Worm (Caenorhabditis elegans): ENCODE data around the gene Y116A8C.30.

The Y116A8C.30 gene

DNA sequence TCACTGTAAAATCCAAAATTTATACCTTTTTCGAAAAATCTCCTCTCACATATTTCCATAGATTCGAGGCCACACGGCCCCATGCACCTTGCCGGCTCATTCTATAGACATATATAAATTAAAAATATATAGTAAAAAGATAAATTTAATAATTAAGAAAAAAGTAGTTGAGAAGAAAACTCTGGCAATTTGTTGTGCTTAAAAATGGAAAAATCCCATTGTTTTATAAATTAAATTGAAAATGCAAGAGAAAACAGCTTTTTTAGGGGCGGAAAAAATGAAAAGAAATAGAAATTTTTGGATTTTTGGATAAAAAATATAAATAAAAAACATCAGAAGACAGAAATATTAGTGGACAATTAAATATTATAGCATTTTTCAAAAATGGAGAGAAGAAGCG lies at the start of gene Y116A8C.30:
Y116A8C.30 (minus strand) TSS at position 101 of the 400 bp plus-strand sequence.
- TF ChIP-seq ztf-29 (GFP tag; IDR thresholded peaks at IDR 0.05) (no peak), ztf-23 (GFP tag; IDR thresholded peaks at IDR 0.05) (no peak), flt-1 (GFP tag; IDR thresholded peaks at IDR 0.05) (no peak), ref-1 (GFP tag; conservative IDR thresholded peaks at IDR 0.05) (no peak), cog-1 (tag; optimal IDR thresholded peaks at IDR 0.05) (no peak), med-1 (GFP tag; optimal IDR thresholded peaks at IDR 0.05; ENCODE audit: insufficient read depth) (no peak), klf-2 (GFP tag; conservative IDR thresholded peaks at IDR 0.05) (no peak), T22C8.4 (GFP tag; IDR thresholded peaks at IDR 0.05) (no peak)

DNA sequence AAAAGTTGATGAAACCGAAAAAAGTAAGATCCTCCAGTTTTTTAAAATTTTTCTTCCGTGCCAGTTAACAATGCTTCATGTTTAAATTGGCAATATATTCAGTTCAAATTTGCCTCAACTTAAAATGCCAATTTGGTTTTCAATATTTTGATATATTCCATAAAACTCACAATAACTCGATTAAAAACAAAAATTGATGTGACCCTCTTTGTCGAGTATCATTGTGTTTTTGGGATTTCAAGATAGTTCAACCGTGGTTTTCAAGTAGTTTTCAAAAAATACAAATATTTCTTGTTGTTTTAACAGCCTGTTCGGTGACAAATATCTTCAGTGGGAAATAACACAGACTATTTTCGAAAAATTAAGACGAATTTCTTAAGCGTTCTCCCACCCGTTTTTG lies 49.5 kb upstream of the Y116A8C.30 start:
- TF ChIP-seq med-1 (GFP tag; optimal IDR thresholded peaks at IDR 0.05; ENCODE audit: insufficient read depth) (no peak), cog-1 (tag; optimal IDR thresholded peaks at IDR 0.05) (no peak), flt-1 (GFP tag; IDR thresholded peaks at IDR 0.05) (no peak), ref-1 (GFP tag; conservative IDR thresholded peaks at IDR 0.05) (no peak), klf-2 (GFP tag; conservative IDR thresholded peaks at IDR 0.05) (no peak), tab-1 (GFP tag; IDR thresholded peaks at IDR 0.05) (no peak), ztf-23 (GFP tag; IDR thresholded peaks at IDR 0.05) (no peak), ztf-29 (GFP tag; IDR thresholded peaks at IDR 0.05) (no peak), T22C8.4 (GFP tag; IDR thresholded peaks at IDR 0.05) (no peak)

DNA sequence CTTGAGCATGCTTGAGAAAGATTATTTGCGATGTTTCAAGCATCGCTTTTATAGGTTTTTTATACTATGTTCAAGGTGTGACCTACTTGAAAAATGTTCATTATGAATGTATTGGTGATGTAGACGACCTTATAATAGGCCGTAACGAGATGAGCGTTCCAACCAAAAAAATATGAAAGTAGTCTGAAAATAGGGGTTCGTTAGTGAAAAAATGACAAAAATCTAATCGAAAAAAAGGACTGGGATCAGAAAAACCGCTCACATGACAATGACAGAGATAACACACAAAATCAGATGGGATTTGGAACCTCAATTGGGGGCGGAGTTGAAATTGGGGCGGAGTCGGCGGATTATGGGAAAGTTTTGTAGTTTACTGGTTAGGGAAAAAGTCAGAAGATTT lies 47.4 kb upstream of the Y116A8C.30 start, which contains the start of gene Y116A8C.40:
Y116A8C.40 (minus strand) TSS at position 101 of the 400 bp plus-strand sequence.
- TF ChIP-seq ref-1 (GFP tag; conservative IDR thresholded peaks at IDR 0.05) = no peak
- TF ChIP-seq flt-1 (GFP tag; IDR thresholded peaks at IDR 0.05) = no peak
- TF ChIP-seq klf-2 (GFP tag; conservative IDR thresholded peaks at IDR 0.05) = no peak
- no peak for TF ChIP-seq ztf-29 (GFP tag; IDR thresholded peaks at IDR 0.05)
- no peak for TF ChIP-seq med-1 (GFP tag; optimal IDR thresholded peaks at IDR 0.05; ENCODE audit: insufficient read depth)
- TF ChIP-seq ztf-23 (GFP tag; IDR thresholded peaks at IDR 0.05) = no peak
- TF ChIP-seq tab-1 (GFP tag; IDR thresholded peaks at IDR 0.05) = no peak
- no peak for TF ChIP-seq cog-1 (tag; optimal IDR thresholded peaks at IDR 0.05)
- no peak for TF ChIP-seq T22C8.4 (GFP tag; IDR thresholded peaks at IDR 0.05)

DNA sequence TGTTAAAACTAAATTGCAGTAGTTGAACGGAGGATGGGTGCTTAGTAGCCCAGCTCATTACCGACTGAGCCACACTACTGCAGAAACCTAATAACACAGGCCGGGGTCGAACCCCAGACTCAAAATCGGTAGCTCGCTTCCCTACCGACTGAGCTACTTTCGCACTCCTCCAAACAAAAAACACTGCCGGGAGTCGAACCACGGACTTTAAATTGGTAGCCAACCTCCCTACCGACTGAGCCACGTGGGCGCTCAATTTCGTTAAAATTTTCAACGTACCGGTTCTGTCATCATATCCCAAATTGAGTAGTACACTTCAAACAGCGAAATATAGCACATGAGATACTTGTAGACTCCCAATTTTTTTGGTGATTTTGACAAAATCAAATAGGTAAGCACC lies 46.9 kb upstream of the Y116A8C.30 start:
- TF ChIP-seq T22C8.4 (GFP tag; IDR thresholded peaks at IDR 0.05) (no peak), ztf-23 (GFP tag; IDR thresholded peaks at IDR 0.05) (no peak), ref-1 (GFP tag; conservative IDR thresholded peaks at IDR 0.05) (no peak), ztf-29 (GFP tag; IDR thresholded peaks at IDR 0.05) (no peak), tab-1 (GFP tag; IDR thresholded peaks at IDR 0.05) (no peak), klf-2 (GFP tag; conservative IDR thresholded peaks at IDR 0.05) (no peak), flt-1 (GFP tag; IDR thresholded peaks at IDR 0.05) (no peak), med-1 (GFP tag; optimal IDR thresholded peaks at IDR 0.05; ENCODE audit: insufficient read depth) (no peak), cog-1 (tag; optimal IDR thresholded peaks at IDR 0.05) (no peak)

DNA sequence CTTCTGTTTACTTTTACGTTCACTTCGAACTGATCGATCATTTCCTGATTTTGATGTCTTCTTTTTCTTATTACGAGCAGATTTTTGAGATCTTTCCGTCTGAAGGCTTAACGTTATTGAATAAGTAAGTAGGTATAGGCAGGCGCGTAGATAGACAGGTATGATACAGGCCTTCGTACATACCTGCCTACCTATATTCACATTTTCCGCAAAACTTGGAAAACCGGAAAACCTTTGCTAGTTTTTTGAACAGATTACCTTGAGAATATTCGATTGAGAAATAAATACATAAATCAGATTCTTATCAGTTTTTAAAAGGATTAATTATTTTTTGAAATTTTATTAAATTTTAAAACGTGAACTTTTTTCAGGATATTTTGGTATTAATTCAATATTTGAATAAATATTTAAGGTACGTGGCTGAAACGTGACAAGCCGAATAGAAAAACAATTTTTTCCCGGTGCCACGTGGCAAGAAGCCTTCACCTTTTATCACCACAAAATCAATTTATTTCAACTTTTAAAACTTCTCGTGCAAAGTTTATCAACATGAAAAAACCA lies 27.6 kb upstream of the Y116A8C.30 start, which contains the start of the genes Y116A8C.37 and Y116A8C.38:
Y116A8C.37 (minus strand) TSS at position 101 of the 561 bp plus-strand sequence.
Y116A8C.38 (plus strand) TSS at position 511 of the 561 bp plus-strand sequence.
- TF ChIP-seq tab-1 (GFP tag; IDR thresholded peaks at IDR 0.05) (no peak), T22C8.4 (GFP tag; IDR thresholded peaks at IDR 0.05) (no peak), flt-1 (GFP tag; IDR thresholded peaks at IDR 0.05) (no peak), cog-1 (tag; optimal IDR thresholded peaks at IDR 0.05) (no peak), ztf-23 (GFP tag; IDR thresholded peaks at IDR 0.05) (no peak)

DNA sequence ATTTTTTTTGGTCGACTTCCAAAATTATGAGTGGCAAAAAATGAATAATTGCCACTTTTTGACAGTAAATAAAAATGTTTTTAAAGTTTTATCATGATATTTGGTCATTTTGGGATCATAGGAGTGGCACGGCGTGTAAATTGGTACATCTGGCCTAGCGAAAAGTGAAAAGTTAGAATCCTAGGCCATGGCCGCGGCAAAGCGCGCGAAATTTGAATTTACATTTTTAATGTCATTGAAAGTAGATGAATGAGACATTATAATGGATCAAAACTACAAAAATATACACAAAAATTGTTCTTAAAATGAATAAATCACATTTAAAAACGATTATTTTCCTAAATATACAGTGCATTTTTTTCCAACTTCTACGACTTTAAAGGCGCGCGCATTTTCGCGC lies 23.0 kb upstream of the Y116A8C.30 start:
- TF ChIP-seq ztf-23 (GFP tag; IDR thresholded peaks at IDR 0.05) (no peak), ref-1 (GFP tag; conservative IDR thresholded peaks at IDR 0.05) (no peak), med-1 (GFP tag; optimal IDR thresholded peaks at IDR 0.05; ENCODE audit: insufficient read depth) (no peak), ztf-29 (GFP tag; IDR thresholded peaks at IDR 0.05) (no peak)

DNA sequence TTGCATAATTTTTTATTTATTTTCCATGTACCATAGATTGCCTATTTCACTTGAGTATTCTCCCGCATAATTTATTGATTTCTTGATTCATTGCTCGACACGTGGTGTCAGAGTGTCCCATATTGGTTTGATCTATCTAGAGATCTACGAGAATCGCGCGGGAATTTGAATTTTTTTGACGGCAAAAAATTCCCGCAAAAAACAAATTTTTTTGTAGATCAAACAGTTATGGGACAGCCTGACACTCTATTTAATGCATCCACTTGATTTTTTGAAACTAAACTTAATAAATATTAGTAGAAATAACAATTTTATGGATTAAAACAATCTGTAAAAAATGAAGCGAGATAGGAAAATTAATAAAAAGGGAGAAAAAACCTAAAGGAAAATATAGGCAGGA lies 22.5 kb upstream of the Y116A8C.30 start:
- TF ChIP-seq klf-2 (GFP tag; conservative IDR thresholded peaks at IDR 0.05) (no peak), tab-1 (GFP tag; IDR thresholded peaks at IDR 0.05) (no peak), flt-1 (GFP tag; IDR thresholded peaks at IDR 0.05) (no peak)

DNA sequence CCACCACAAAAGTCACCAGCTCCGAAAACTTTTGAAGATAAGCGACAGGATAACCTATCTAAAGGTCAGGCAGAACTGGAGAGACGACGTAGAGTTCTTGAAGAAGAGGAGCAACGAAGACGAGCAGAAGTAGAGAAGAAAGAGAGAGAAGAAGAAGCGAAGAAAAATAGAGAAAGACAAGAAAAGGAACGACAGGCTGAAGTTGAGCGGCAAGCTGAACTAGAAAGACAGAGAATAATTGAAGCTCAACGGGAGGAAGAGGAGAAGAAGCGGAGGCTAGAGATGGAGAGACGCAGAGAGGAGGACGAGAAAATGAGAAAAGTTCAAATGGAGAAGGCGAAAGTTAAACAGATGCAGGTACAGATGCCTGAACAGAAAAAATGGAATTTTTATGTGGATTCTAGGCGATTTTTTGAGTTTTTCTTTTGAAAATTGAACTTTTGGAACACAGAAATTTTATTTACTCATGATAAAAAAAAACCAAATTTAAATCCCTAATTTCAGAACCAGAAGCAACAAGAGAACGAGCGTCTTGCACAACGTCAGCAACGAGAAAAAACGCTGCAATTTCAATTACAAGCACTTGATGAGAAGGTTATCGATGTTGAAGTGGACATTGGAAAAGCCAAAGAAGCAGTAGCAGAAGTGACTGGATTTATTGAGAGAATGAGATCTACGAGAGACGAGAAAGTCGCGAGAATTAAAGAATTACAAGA lies 17.7 kb upstream of the Y116A8C.30 start:
- no peak for TF ChIP-seq flt-1 (GFP tag; IDR thresholded peaks at IDR 0.05)
- TF ChIP-seq klf-2 (GFP tag; conservative IDR thresholded peaks at IDR 0.05) = no peak
- no peak for TF ChIP-seq ztf-23 (GFP tag; IDR thresholded peaks at IDR 0.05)
- no peak for TF ChIP-seq tab-1 (GFP tag; IDR thresholded peaks at IDR 0.05)
- TF ChIP-seq cog-1 (tag; optimal IDR thresholded peaks at IDR 0.05) = no peak
- no peak for TF ChIP-seq med-1 (GFP tag; optimal IDR thresholded peaks at IDR 0.05; ENCODE audit: insufficient read depth)
- no peak for TF ChIP-seq ztf-29 (GFP tag; IDR thresholded peaks at IDR 0.05)
- no peak for TF ChIP-seq ref-1 (GFP tag; conservative IDR thresholded peaks at IDR 0.05)
- no peak for TF ChIP-seq T22C8.4 (GFP tag; IDR thresholded peaks at IDR 0.05)

DNA sequence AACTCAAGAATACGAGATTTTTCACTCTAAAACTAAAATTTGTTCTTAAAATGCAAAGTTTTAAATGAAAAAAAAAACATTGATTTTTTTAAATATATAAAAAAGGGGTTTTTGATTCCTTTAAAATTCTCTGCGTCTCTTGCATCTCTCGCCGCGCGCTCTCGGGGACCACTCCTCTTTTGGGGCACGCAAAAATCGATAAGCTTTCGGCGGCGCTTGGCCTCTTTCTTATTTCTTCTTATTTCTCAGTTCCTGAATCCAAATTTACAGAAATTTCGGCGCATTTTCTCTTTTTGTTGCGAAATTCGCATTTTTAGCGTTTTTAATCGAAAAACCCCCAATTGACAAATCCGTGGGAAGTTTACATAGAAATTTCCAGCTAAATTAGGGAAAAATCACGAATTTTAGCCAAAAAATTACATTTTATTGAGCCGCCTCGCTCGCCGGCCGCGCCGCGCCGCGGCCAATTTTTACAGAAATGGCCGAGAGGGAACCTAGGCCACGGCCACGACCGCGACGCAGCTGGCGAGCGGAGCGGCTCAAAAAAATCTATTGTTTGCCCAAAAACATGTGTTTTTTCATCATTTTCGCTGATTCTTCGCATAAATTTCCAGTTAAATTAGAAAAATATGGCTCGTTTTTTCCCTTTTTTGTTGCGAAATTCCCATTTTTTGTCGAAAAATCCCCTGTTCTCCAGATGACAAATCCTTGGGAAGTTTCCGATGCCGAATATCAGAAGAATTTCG lies 15.6 kb upstream of the Y116A8C.30 start, which contains the start of gene itsn-1:
itsn-1 (plus strand) TSS at position 696 of the 746 bp plus-strand sequence.
- TF ChIP-seq klf-2 (GFP tag; conservative IDR thresholded peaks at IDR 0.05) (no peak), cog-1 (tag; optimal IDR thresholded peaks at IDR 0.05) (no peak), ztf-23 (GFP tag; IDR thresholded peaks at IDR 0.05) (no peak), T22C8.4 (GFP tag; IDR thresholded peaks at IDR 0.05) (peak; percentile 47; the same call in 1 of the 2 replicates), ztf-29 (GFP tag; IDR thresholded peaks at IDR 0.05) (no peak), med-1 (GFP tag; optimal IDR thresholded peaks at IDR 0.05; ENCODE audit: insufficient read depth) (no peak), flt-1 (GFP tag; IDR thresholded peaks at IDR 0.05) (no peak), tab-1 (GFP tag; IDR thresholded peaks at IDR 0.05) (no peak)

Data from whole organism, midembryonic.